Fruit fly (Drosophila melanogaster): Measurements from ENCODE around the gene Qsox4.
A peak's percentile ranks its signal among the peaks of the same experiment; 100 is the strongest.

Gene Qsox4

dm6 chr3R:23722680-23723372 is 20.3 kb downstream of the Qsox4 start, which contains the start of gene CG10365 (continued):
- TF ChIP-seq CG6813 (GFP tag; optimal IDR thresholded peaks at IDR 0.05) = peak; percentile 82
- TF ChIP-seq ac (GFP tag; optimal IDR thresholded peaks at IDR 0.05) = no peak
- peak; percentile 93 for TF ChIP-seq CoRest (tag; optimal IDR thresholded peaks at IDR 0.05)
- TF ChIP-seq Dref (GFP tag; IDR thresholded peaks at IDR 0.05) = no peak
- no peak for TF ChIP-seq CG4360 (GFP tag; IDR thresholded peaks at IDR 0.05)
- peak; percentile 82 for TF ChIP-seq H2.0 (GFP tag; IDR thresholded peaks at IDR 0.05)
- peak; percentile 71 for TF ChIP-seq tap (tag; optimal IDR thresholded peaks at IDR 0.05)
- TF ChIP-seq CG30431 (GFP tag; optimal IDR thresholded peaks at IDR 0.05) = no peak
- no peak for TF ChIP-seq CG2202 (tag; optimal IDR thresholded peaks at IDR 0.05)
- TF ChIP-seq CG1024 (GFP tag; IDR thresholded peaks at IDR 0.05) = peak; percentile 60
- TF ChIP-seq CG11723 (GFP tag; optimal IDR thresholded peaks at IDR 0.05) = no peak
- peak; percentile 82 for TF ChIP-seq CG4424 (GFP tag; optimal IDR thresholded peaks at IDR 0.05)
- no peak for TF ChIP-seq CG13287 (GFP tag; IDR thresholded peaks at IDR 0.05; ENCODE audit: partially characterized antibody)
- no peak for TF ChIP-seq Dp (GFP tag; optimal IDR thresholded peaks at IDR 0.05)
- no peak for TF ChIP-seq CkIIα-i1 (GFP tag; IDR thresholded peaks at IDR 0.05)
- no peak for TF ChIP-seq h (optimal IDR thresholded peaks at IDR 0.05)
- peak; percentile 71 for TF ChIP-seq CG13775 (GFP tag; optimal IDR thresholded peaks at IDR 0.05)
- no peak for TF ChIP-seq mirr (GFP tag; optimal IDR thresholded peaks at IDR 0.05)
- no peak for TF ChIP-seq Hey (tag; optimal IDR thresholded peaks at IDR 0.05)
- no peak for TF ChIP-seq CTCF (GFP tag; optimal IDR thresholded peaks at IDR 0.05)
- TF ChIP-seq C15 (GFP tag; IDR thresholded peaks at IDR 0.05) = peak; percentile 62; the same call in 2 of the 3 replicates
- no peak for TF ChIP-seq CG30020 (tag; optimal IDR thresholded peaks at IDR 0.05)
- peak; percentile 94 for TF ChIP-seq Atf6 (GFP tag; IDR thresholded peaks at IDR 0.05)
- TF ChIP-seq jing (GFP tag; optimal IDR thresholded peaks at IDR 0.05) = no peak
- TF ChIP-seq phol (tag; optimal IDR thresholded peaks at IDR 0.05) = peak; percentile 89
- TF ChIP-seq NfI (GFP tag; optimal IDR thresholded peaks at IDR 0.05) = peak; percentile 52
- TF ChIP-seq fru (optimal IDR thresholded peaks at IDR 0.05) = no peak
- TF ChIP-seq grn (GFP tag; optimal IDR thresholded peaks at IDR 0.05) = no peak
- TF ChIP-seq cg (GFP tag; optimal IDR thresholded peaks at IDR 0.05) = no peak
- peak; percentile 26 for TF ChIP-seq CG8290 (GFP tag; optimal IDR thresholded peaks at IDR 0.05)
- no peak for TF ChIP-seq CG8290 (tag; optimal IDR thresholded peaks at IDR 0.05)
- no peak for TF ChIP-seq hth (optimal IDR thresholded peaks at IDR 0.05)
- no peak for TF ChIP-seq jumu (GFP tag; optimal IDR thresholded peaks at IDR 0.05)
- no peak for TF ChIP-seq CG17186 (GFP tag; optimal IDR thresholded peaks at IDR 0.05)
- 0 out of 3 replicates have a peak, but pooled peaks have one; percentile 19 for TF ChIP-seq otp (GFP tag; IDR thresholded peaks at IDR 0.05)
- peak; percentile 70; the same call in 2 of the 3 replicates for TF ChIP-seq CG14050 (GFP tag; IDR thresholded peaks at IDR 0.05)
- TF ChIP-seq bsh (GFP tag; optimal IDR thresholded peaks at IDR 0.05) = peak; percentile 16 to 77
- TF ChIP-seq cad (GFP tag; optimal IDR thresholded peaks at IDR 0.05) = no peak
- TF ChIP-seq CG13123 (GFP tag; optimal IDR thresholded peaks at IDR 0.05) = peak; percentile 78
- TF ChIP-seq maf-S (GFP tag; optimal IDR thresholded peaks at IDR 0.05) = no peak
- TF ChIP-seq CG1647 (GFP tag; optimal IDR thresholded peaks at IDR 0.05) = no peak
- no peak for TF ChIP-seq jigr1 (GFP tag; IDR thresholded peaks at IDR 0.05)
- TF ChIP-seq emc (GFP tag; optimal IDR thresholded peaks at IDR 0.05) = no peak
- TF ChIP-seq CG1603 (tag; optimal IDR thresholded peaks at IDR 0.05) = peak; percentile 46
- TF ChIP-seq CG31441 (GFP tag; IDR thresholded peaks at IDR 0.05) = peak; percentile 93
- no peak for TF ChIP-seq CG17802 (tag; optimal IDR thresholded peaks at IDR 0.05)
- peak; percentile 86 for TF ChIP-seq esg (GFP tag; conservative IDR thresholded peaks at IDR 0.05)
- TF ChIP-seq CG15269 (tag; optimal IDR thresholded peaks at IDR 0.05) = peak; percentile 95
- TF ChIP-seq Hr78 (GFP tag; optimal IDR thresholded peaks at IDR 0.05) = peak in 1 of 2 experiments; percentile 33
- TF ChIP-seq repo (GFP tag; optimal IDR thresholded peaks at IDR 0.05) = no peak
- no peak for TF ChIP-seq CG7928 (GFP tag; optimal IDR thresholded peaks at IDR 0.05)
- TF ChIP-seq CG3281 (GFP tag; optimal IDR thresholded peaks at IDR 0.05) = peak; percentile 86

All from whole organism, embryonic.